Fruit fly (Drosophila melanogaster): Measurements from ENCODE around the gene Atg18a.

The Atg18a gene

DNA sequence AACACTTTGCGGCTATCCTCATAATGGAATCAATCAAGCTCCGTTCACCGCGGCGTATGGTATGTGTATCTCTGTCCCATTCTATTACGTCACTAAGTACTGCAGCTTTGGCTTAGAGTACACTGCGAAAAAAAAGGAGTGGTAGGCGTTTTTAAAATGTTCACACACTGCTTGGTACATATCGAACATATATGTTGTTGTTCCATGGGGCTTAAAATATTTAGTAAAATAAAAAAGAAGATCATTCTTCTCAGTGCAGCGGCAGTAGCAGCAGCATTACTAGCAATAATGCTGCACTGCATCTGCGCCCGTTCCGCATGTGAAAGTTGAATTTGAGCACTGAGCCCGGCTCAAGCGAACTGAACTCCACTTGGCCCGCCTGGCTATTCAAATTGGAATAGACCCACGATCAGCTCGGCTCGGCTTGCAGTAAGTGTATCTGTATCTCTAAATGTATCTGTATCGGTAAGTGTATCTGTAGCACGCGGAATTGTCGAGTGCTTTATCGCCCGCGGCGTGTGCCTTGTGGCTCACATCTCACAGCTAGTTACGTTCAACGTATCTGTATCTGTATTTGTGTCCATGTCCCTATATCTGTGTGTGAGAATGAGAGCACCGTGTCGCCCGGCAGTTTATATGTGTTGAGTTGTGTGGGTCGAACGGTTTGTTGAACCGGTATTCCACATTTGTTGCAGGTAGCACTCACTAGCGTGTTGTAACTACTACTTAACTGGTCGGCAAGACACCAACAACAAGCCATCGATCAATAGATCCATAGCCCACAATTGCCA, 33.3 kb upstream of the Atg18a start (continued):
- TF ChIP-seq Hand (GFP tag; optimal IDR thresholded peaks at IDR 0.05) = no peak
- peak; percentile 65; the same call in 1 of the 3 replicates for TF ChIP-seq so (GFP tag; IDR thresholded peaks at IDR 0.05)
- no peak for TF ChIP-seq ftz-f1 (GFP tag; optimal IDR thresholded peaks at IDR 0.05)
- peak; percentile 1 for TF ChIP-seq ab (GFP tag; optimal IDR thresholded peaks at IDR 0.05)
- TF ChIP-seq esg (GFP tag; conservative IDR thresholded peaks at IDR 0.05) = peak; percentile 54; the same call in 1 of the 2 replicates
- peak; percentile 51 for TF ChIP-seq CG1529 (GFP tag; optimal IDR thresholded peaks at IDR 0.05)
- TF ChIP-seq CG2875 (GFP tag; optimal IDR thresholded peaks at IDR 0.05) = peak; percentile 59
- no peak for TF ChIP-seq CG13894 (tag; optimal IDR thresholded peaks at IDR 0.05)
- no peak for TF ChIP-seq unc-4 (GFP tag; IDR thresholded peaks at IDR 0.05; ENCODE audit: partially characterized antibody)
- TF ChIP-seq CG32532 (GFP tag; IDR thresholded peaks at IDR 0.05) = no peak
- TF ChIP-seq Drgx (GFP tag; IDR thresholded peaks at IDR 0.05) = peak; percentile 97
- peak; percentile 26; the same call in 2 of the 3 replicates for TF ChIP-seq B-H1 (GFP tag; IDR thresholded peaks at IDR 0.05)
- peak; percentile 36 for TF ChIP-seq nmo (GFP tag; optimal IDR thresholded peaks at IDR 0.05)
- TF ChIP-seq Sox102F (GFP tag; optimal IDR thresholded peaks at IDR 0.05) = peak; percentile 84
- TF ChIP-seq ATbp (GFP tag; optimal IDR thresholded peaks at IDR 0.05) = peak; percentile 58
- peak; percentile 66 for TF ChIP-seq CG17385 (GFP tag; optimal IDR thresholded peaks at IDR 0.05)
- TF ChIP-seq CG17359 (tag; optimal IDR thresholded peaks at IDR 0.05) = peak; percentile 82
- 0 out of 2 replicates have a peak, but pooled peaks have one; percentile 31 for TF ChIP-seq CG14014 (GFP tag; IDR thresholded peaks at IDR 0.05)
- TF ChIP-seq CG4360 (GFP tag; IDR thresholded peaks at IDR 0.05) = peak; percentile 27; the same call in 1 of the 2 replicates
- peak; percentile 66; the same call in 1 of the 2 replicates for TF ChIP-seq ttk (GFP tag; IDR thresholded peaks at IDR 0.05)
- peak; percentile 58 for TF ChIP-seq CG10209 (GFP tag; optimal IDR thresholded peaks at IDR 0.05)
- no peak for TF ChIP-seq dati (GFP tag; IDR thresholded peaks at IDR 0.05)
- TF ChIP-seq BtbVII (GFP tag; optimal IDR thresholded peaks at IDR 0.05) = peak; percentile 42
- TF ChIP-seq az2 (GFP tag; optimal IDR thresholded peaks at IDR 0.05) = peak; percentile 51
- TF ChIP-seq otp (GFP tag; IDR thresholded peaks at IDR 0.05) = peak; percentile 44; the same call in 1 of the 3 replicates
- TF ChIP-seq klu (GFP tag; IDR thresholded peaks at IDR 0.05) = no peak
- TF ChIP-seq CG17912 (GFP tag; optimal IDR thresholded peaks at IDR 0.05) = no peak
- no peak for TF ChIP-seq CG12104 (GFP tag; optimal IDR thresholded peaks at IDR 0.05)
- TF ChIP-seq CG15514 (GFP tag; optimal IDR thresholded peaks at IDR 0.05) = peak; percentile 29
- TF ChIP-seq mirr (GFP tag; optimal IDR thresholded peaks at IDR 0.05) = no peak
- no peak for TF ChIP-seq CG30020 (tag; optimal IDR thresholded peaks at IDR 0.05)
- no peak for TF ChIP-seq Dbx (GFP tag; IDR thresholded peaks at IDR 0.05)
- TF ChIP-seq Nf-YA (GFP tag; IDR thresholded peaks at IDR 0.05) = no peak
- TF ChIP-seq CG18476 (GFP tag; optimal IDR thresholded peaks at IDR 0.05) = peak; percentile 23
- TF ChIP-seq C15 (GFP tag; IDR thresholded peaks at IDR 0.05) = no peak
- TF ChIP-seq Atf3 (GFP tag; optimal IDR thresholded peaks at IDR 0.05) = peak; percentile 54
- TF ChIP-seq CG1832 (GFP tag; optimal IDR thresholded peaks at IDR 0.05) = no peak
- no peak for TF ChIP-seq B-H2 (GFP tag; optimal IDR thresholded peaks at IDR 0.05)
- TF ChIP-seq CG5953 (GFP tag; IDR thresholded peaks at IDR 0.05) = peak; percentile 52; the same call in 1 of the 2 replicates
- TF ChIP-seq kah (GFP tag; optimal IDR thresholded peaks at IDR 0.05) = peak; percentile 46
- TF ChIP-seq CG14965 (GFP tag; optimal IDR thresholded peaks at IDR 0.05; ENCODE audit: borderline replicate concordance) = no peak
- TF ChIP-seq her (GFP tag; optimal IDR thresholded peaks at IDR 0.05) = no peak
- TF ChIP-seq run (tag; optimal IDR thresholded peaks at IDR 0.05) = no peak
- peak; percentile 18 for TF ChIP-seq CG4328 (GFP tag; optimal IDR thresholded peaks at IDR 0.05)
- TF ChIP-seq yki (optimal IDR thresholded peaks at IDR 0.05) = no peak
- peak; percentile 65 for TF ChIP-seq Asciz (GFP tag; optimal IDR thresholded peaks at IDR 0.05)
- peak; percentile 75 for TF ChIP-seq vvl (GFP tag; IDR thresholded peaks at IDR 0.05)
- TF ChIP-seq Ets97D (GFP tag; optimal IDR thresholded peaks at IDR 0.05) = no peak
- TF ChIP-seq CG18599 (GFP tag; optimal IDR thresholded peaks at IDR 0.05) = peak; percentile 33

All from whole organism, embryonic.